Fruit fly (Drosophila melanogaster): ENCODE measurements around the gene ppk22.

DNA sequence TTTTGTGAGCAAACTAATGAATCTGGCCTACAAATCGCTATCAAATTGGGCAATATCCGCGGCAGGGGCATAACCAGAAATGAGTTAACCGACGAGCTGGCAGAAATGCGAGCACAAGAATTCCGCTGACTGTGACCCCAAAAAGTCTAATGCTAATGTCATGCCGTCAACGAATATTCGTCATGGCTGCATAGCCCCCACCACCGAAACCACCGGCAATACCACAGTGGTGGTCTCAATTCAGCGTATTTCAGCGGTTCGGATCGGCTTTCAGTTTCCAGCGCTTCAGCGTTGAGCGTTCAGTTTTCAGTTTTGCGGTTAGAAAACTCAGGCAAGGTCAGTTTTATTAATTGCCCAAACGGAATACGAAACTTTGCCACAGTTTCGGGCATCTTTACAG, 30.6 kb upstream of the ppk22 start:
- TF ChIP-seq CG7368 (GFP tag; optimal IDR thresholded peaks at IDR 0.05) (no peak), Hr39 (GFP tag; optimal IDR thresholded peaks at IDR 0.05) (no peak), acj6 (GFP tag; optimal IDR thresholded peaks at IDR 0.05) (no peak), spab (GFP tag; optimal IDR thresholded peaks at IDR 0.05) (no peak), CG31627 (GFP tag; optimal IDR thresholded peaks at IDR 0.05) (no peak), CG32006 (GFP tag; optimal IDR thresholded peaks at IDR 0.05) (no peak), CG6163 (GFP tag; IDR thresholded peaks at IDR 0.05) (no peak), Sox14 (GFP tag; optimal IDR thresholded peaks at IDR 0.05) (no peak), Lpt (GFP tag; optimal IDR thresholded peaks at IDR 0.05) (no peak), Ets96B (tag; optimal IDR thresholded peaks at IDR 0.05) (no peak), dac (GFP tag; optimal IDR thresholded peaks at IDR 0.05) (no peak), lz (GFP tag; optimal IDR thresholded peaks at IDR 0.05) (no peak)
